Worm (Caenorhabditis elegans): ENCODE results near the gene phg-1.

DNA sequence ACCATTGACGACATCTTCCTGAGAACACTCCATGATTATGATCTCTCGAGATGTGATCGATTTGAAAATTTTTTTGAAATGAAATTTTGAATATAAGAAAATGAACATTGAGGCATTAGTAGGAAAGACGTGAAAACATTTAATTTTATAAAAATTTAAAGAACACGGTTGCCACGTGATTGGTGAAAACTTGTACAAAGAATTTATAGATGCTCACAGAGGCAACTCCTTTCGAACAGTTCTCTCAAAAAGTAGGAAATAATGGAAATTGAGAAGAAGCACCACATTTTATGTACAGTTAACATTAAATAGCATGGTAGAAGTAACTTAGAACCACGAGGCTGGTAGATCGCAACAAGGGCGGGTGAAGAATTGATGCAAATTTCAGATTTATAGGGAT, 30.6 kb upstream of the phg-1 start, which contains the start of gene ZK945.6:
- TF ChIP-seq unc-62 (GFP tag; optimal IDR thresholded peaks at IDR 0.05) = no peak
- no peak for TF ChIP-seq nhr-237 (tag; optimal IDR thresholded peaks at IDR 0.05)

Data from whole organism, L2 larva.